Worm (Caenorhabditis elegans) whole organism, L4/young adult: Measurements from ENCODE around the gene F35B3.7.

ENCODE experiments used
- W03F9.2 ChIP-seq: fragments of 150-350 bp; optimal IDR thresholded peaks from 2 replicates; lab custom pipeline; 2014; ENCODE audit warnings: missing biosample characterization, missing genetic modification characterization
- dao-5 ChIP-seq: sonication (generic microtip); optimal IDR thresholded peaks from 2 replicates; lab custom pipeline; 2016; ENCODE audit warnings: missing genotype, missing genetic modification characterization, moderate library complexity, missing compliant biosample characterization
- him-1 ChIP-seq: sonication (generic microtip); optimal IDR thresholded peaks from 2 replicates; lab custom pipeline; 2016; ENCODE audit warnings: missing genotype, missing genetic modification reagents, missing genetic modification characterization, missing compliant biosample characterization

The F35B3.7 gene

DNA sequence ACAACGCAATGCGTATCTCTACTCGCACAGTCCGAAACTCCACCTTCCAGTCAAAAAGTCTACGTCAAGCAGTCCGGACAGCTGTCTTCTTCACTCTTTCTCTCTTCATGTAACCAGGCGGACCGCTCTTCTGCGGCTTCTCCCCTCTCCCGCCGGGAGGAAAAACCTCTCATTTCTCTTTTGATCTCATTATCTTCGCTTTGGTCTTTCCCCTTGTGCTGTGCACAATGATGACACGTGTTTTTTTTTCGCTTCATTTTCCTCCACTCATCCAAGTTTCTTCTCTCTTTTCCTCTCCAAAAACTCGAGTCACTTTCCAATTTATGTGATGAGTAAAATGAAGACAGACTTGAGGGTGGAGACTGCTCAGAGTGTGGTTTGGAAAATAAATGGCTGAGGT lies at the start of gene F35B3.7:
Gene F35B3.7, minus strand, starts transcription at position 133 of the 400 bp plus-strand sequence.
- no peak for TF ChIP-seq him-1 (tag; lab: Kevin White, UChicago)
- no peak for TF ChIP-seq dao-5 (tag; lab: Kevin White, UChicago)

DNA sequence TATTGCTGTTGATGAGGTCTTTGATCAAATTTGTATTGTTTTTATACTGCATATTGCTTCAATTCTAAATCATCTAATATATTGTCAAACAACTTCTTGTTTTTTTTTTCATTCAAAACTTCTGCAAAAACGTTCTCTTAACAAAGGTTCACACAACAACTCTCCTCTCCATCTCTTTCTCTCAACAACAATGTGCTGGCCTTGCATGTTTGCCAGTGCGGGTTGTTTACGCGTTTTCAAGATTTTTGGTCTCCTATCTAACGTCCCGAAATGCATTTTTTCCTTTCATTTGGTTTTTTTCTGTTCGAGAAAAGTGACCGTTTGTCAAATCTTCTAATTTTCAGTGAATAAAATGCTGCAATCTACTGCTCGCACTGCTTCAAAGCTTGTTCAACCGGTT lies 49.5 kb upstream of the F35B3.7 start, which contains the start of gene sod-3:
Gene sod-3, plus strand, starts transcription at position 338 of the 400 bp plus-strand sequence.
- TF ChIP-seq dao-5 (tag; lab: Kevin White, UChicago), result no peak
- no peak for TF ChIP-seq W03F9.2 (tag; lab: Kevin White, UChicago)
- no peak for TF ChIP-seq him-1 (tag; lab: Kevin White, UChicago)

DNA sequence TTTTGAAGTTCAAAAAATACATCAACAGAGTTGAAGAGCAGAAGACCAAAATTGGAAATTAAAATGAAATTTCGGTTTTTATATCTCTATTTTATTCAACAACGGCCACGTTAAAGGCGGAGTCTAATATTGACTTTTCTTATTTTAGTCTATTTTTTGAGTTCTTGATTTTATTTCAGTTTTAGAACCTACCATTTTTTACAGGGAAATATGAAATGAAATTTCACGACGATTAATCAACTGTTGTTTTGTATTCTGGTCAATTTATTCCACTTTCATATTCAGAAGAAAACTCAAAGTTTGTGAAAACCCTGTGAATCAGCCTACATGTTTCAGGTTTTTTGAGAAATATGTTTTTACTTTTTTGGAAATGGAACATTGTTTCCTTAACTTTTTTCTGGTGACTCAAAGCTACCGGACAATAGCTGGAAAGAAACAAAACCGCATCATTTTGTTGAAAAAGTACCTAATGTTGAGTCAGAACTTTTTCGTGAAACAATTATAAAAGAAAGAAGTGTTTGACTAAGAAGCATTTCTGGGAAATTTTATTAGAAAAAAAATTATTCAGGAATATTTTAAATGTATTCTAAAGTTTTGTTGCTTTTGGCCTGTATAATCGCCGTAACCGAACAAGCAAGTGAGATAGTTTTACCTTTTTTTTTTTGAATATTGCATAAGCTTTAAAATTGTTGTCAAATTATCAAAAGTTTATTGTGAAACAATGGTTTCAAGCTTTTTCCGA lies 37.9 kb upstream of the F35B3.7 start, which contains the start of the genes irld-23 and C08A9.10:
Gene irld-23, minus strand, starts transcription at position 51 of the 742 bp plus-strand sequence.
Gene C08A9.10, plus strand, starts transcription at position 545 of the 742 bp plus-strand sequence.
- TF ChIP-seq him-1 (tag; lab: Kevin White, UChicago) (no peak), dao-5 (tag; lab: Kevin White, UChicago) (no peak), W03F9.2 (tag; lab: Kevin White, UChicago) (no peak)

DNA sequence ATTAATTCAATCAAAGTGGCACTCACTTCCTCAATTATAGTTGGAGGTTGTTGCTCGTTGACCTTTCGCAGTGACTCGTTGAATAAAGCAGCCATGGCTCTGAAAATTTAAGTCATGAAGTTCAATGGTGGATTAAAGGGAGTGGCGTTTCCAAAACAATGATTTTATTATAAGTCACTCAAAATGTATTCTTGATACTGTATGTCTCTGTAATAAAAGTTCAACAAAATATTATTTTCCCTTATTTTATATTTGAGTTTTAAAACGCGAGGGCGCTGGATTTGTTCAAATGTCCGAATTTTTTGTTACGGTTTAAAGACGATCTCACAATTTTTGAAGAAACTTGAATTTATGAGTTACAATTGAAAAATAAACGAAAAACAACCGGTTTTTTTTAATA lies 29.2 kb upstream of the F35B3.7 start, which contains the start of gene C30G4.4:
Gene C30G4.4, minus strand, starts transcription at position 101 of the 400 bp plus-strand sequence.
- TF ChIP-seq him-1 (tag; lab: Kevin White, UChicago) (no peak), dao-5 (tag; lab: Kevin White, UChicago) (no peak), W03F9.2 (tag; lab: Kevin White, UChicago) (no peak)

DNA sequence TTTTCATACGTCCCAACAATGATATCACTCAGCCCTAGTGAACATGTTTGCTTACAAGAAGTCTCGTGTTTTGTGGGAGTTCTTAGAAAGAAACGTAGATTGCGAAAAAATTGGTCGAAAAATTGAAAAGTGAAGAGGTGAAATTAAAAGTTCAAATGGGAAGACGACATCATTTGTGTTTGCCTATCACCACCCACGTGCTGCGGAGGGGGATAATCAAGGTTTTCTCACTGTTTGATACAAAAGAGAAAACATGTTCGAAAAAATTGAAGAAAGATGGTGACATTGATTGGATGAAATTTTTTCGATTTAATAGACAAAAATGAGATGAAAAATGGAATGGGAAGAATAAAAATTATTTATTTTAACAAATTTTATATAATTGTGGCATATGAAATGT lies 27.6 kb upstream of the F35B3.7 start:
- TF ChIP-seq W03F9.2 (tag; lab: Kevin White, UChicago) (no peak), him-1 (tag; lab: Kevin White, UChicago) (no peak), dao-5 (tag; lab: Kevin White, UChicago) (no peak)

DNA sequence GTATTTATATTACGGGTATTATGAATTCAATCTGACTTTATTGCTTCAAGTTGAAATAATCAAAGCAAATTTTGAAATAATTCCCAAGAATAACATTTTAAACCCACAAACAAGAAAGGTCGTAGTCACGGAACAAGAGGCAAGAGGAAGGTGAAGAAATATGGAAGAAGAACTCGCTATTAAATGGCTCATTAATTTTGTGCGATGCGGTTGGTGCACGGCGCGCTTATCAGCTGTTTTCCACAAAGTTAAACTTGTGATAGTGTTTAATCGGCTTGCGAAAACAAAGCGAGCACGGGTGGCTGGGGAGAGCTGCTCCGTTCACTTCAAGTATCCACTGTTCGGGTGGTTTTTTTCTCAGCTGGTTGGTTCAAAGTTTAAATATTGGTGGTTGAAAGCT lies 24.1 kb upstream of the F35B3.7 start:
- no peak for TF ChIP-seq W03F9.2 (tag; lab: Kevin White, UChicago)
- TF ChIP-seq him-1 (tag; lab: Kevin White, UChicago), result no peak
- TF ChIP-seq dao-5 (tag; lab: Kevin White, UChicago), result no peak

DNA sequence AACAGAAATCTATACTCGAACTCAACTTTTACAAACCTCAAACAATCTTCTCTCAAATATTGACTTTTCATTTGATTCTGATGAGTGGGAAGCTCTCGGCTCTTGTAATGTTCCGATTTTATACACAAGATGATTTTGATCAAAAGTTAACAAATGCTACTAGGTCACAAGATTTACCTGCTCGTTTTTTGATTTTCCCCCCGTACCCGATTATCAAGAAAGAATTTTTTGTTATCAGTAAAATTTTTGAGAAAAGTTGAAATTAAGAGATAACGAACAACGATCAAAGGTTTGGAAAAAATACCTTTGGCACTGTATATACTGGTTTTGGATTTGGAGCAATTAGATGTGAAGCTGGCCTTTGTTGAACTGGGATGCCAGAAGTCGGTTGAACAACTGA lies 21.9 kb upstream of the F35B3.7 start:
- TF ChIP-seq dao-5 (tag; lab: Kevin White, UChicago) (no peak), W03F9.2 (tag; lab: Kevin White, UChicago) (no peak), him-1 (tag; lab: Kevin White, UChicago) (no peak)

DNA sequence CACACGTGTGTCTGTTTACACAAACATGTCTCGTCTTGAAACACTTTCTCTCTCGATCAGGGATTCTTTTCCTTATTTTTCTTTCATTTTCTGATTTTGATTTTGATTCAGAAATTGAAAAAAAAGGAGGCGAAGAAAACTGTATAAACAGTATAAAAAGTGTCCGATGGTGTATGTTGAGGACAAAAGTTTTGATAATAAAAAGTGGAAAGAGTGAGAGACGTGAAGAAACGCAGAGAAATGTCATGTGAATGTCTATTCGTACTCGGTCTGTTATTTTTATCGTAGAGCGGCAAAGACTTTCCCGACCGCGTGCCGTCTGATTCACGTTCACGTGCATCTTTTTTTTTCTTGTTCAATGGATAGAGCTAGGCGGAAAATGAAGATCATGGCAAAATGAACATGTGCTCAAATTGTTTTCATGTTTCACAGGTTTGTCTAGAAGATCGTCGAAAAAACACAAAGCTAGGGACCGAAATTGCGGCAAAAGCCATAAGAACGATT lies 20.9 kb upstream of the F35B3.7 start:
- TF ChIP-seq dao-5 (tag; lab: Kevin White, UChicago), result no peak

DNA sequence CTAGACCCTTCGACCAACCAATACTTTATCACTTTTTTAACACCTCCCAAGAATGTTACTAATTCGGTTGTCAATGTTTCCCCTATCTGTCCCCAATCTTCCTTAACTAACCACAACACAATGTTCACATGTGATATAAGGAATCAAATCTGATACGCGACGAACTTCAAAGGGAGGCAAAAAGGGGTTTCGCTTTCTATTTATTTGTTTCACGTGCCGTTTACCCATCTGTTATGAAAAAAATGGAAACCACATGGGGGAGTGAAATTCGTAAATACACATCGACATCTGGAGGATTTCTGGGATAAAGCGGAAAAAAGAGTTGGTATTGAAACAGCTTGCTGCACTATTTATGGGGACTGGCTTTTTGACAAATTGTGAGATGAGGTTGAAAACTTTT lies 19.3 kb upstream of the F35B3.7 start:
- TF ChIP-seq him-1 (tag; lab: Kevin White, UChicago) (no peak), W03F9.2 (tag; lab: Kevin White, UChicago) (no peak), dao-5 (tag; lab: Kevin White, UChicago) (no peak)

DNA sequence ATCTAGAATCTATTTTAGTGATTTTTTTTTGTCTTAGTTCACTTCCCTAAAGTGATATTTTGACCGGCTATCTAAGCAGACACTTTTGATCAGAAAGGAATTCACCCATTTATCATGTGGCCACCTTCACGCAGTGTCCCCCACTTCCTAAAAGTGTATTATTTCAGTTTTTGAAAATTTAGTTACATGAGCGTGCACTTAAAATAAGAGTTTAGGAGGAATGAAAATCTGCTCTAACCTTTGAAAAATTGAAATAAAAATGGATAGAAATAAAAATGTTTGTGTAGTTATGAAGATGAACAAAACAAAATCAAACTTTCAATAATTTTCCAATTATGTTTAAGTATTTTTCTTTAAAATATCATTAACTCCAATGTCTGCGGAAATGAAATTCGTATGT lies 16.9 kb upstream of the F35B3.7 start:
- TF ChIP-seq him-1 (tag; lab: Kevin White, UChicago), result no peak
- TF ChIP-seq W03F9.2 (tag; lab: Kevin White, UChicago), result no peak
- TF ChIP-seq dao-5 (tag; lab: Kevin White, UChicago), result no peak

DNA sequence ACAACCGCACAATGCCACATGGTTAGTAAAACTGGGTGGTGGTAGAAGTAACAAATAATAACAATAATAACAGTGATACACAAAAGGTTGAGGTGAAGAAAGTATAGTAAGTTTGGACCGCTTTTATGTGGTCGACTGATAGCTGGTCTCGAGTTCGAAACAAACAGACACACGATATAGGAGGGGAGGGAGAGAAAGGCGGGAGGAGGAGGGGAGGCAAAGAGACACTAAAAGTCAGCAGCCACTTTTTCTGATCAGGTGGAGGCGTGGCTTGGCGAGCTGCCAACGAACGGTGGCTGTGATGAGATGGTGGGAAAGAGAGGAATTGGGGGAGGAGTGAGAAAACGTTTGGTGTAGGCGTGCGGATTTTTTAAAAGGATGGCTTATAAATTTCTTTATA lies 15.5 kb upstream of the F35B3.7 start:
- TF ChIP-seq him-1 (tag; lab: Kevin White, UChicago) (no peak), W03F9.2 (tag; lab: Kevin White, UChicago) (no peak), dao-5 (tag; lab: Kevin White, UChicago) (no peak)

DNA sequence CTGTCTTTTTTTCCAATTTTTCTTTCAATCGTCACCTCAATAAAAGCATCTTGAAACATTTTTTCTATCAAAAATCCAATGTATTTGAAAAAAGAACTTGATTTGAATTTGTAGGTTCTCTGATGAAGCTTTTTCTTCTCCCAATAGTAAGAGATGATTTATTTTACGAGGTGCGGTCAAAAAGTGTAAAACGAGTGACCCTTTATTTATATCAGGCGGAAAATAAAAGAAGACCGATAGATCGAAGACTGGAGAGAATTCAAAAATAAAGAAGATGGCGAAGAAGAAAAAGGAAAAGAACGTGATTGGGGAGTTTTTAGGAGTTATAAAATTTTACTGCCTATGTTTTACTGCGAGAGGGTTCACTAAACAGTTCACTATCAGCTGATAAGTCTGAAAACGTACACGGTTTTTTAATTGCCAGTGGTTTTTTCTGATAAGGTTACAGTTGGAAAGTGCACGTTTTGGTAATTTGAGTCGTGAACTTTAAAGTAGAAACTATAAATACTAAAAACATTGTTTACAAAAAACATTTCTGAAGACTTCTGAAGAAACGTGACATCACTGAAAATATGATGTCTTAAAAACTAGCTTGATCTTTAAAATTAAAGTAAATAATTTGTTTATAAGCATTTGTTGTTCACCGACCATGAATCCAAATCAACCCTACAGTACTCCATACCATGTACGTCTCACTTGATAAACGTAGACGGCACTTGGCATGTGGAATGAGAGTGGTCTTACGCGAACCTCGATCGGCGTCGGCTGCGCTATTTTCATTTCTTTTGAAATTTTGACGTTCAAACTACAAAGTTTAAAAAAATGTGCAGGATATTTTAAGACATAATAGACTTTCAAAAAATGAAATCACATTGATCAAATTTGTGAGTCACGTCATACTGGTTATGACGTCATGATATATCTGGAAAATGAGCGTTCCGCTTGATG lies 13.2 kb upstream of the F35B3.7 start:
- TF ChIP-seq him-1 (tag; lab: Kevin White, UChicago) (no peak), dao-5 (tag; lab: Kevin White, UChicago) (no peak), W03F9.2 (tag; lab: Kevin White, UChicago) (no peak)

DNA sequence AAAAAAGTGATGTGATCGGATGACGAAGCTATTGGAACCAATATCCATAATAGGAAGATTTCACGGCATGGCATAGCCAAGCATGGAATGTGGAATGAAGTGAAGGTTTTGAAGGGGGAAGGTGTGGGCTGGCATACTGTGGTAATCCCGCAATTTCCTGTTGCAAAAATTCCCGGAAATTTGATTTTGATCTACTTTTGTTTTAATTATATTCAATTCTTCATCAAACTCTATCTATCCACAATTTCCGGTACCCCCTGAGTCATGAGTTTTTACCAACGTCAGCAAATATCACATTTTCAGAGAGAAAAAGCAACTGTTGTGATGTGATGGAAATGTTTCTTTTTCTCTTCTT lies 12.6 kb upstream of the F35B3.7 start, which contains the start of gene gcy-11:
Gene gcy-11, minus strand, starts transcription at position 101 of the 355 bp plus-strand sequence.
- TF ChIP-seq dao-5 (tag; lab: Kevin White, UChicago) (no peak), him-1 (tag; lab: Kevin White, UChicago) (no peak), W03F9.2 (tag; lab: Kevin White, UChicago) (no peak)
